Worm (Caenorhabditis elegans) whole organism, early embryonic: ENCODE measurements around the gene nas-7.

Experiments
- aly-1 ChIP-seq: sonication (generic microtip); optimal IDR thresholded peaks from 2 replicates; lab custom pipeline; 2016; ENCODE audit warnings: missing genetic modification characterization, missing compliant biosample characterization
- ama-1 ChIP-seq: fragments of 150-350 bp; optimal IDR thresholded peaks from 2 replicates; lab custom pipeline; 2014
- ceh-13 ChIP-seq: fragments of 200-800 bp; sonication (Bioruptor generic); optimal IDR thresholded peaks from 2 replicates; lab custom pipeline; 2018; ENCODE audit warnings: mild to moderate bottlenecking, missing genetic modification characterization, missing compliant biosample characterization
- ceh-36 ChIP-seq: sonication (generic microtip); optimal IDR thresholded peaks from 2 replicates; lab custom pipeline; 2016; ENCODE audit warnings: missing genetic modification characterization, inconsistent platforms, missing compliant biosample characterization
- ets-7 ChIP-seq: sonication (generic microtip); optimal IDR thresholded peaks from 2 replicates; lab custom pipeline; 2016; ENCODE audit warnings: missing genotype, missing genetic modification characterization, missing compliant biosample characterization
- flt-1 ChIP-seq: fragments of 200-800 bp; sonication (Bioruptor generic); IDR thresholded peaks from 2 replicates; pipeline ENCODE4 v1.3.6; 2022; ENCODE audit warnings: missing genetic modification characterization, missing compliant biosample characterization
- hmbx-1 ChIP-seq: sonication (generic microtip); optimal IDR thresholded peaks from 2 replicates; lab custom pipeline; 2016; ENCODE audit warnings: mild to moderate bottlenecking, missing genetic modification characterization, missing compliant biosample characterization
- hmg-4 ChIP-seq: fragments of 200-800 bp; sonication (Bioruptor generic); optimal IDR thresholded peaks from 2 replicates; lab custom pipeline; 2018; ENCODE audit warnings: mild to moderate bottlenecking, missing genetic modification characterization, missing compliant biosample characterization

DNA sequence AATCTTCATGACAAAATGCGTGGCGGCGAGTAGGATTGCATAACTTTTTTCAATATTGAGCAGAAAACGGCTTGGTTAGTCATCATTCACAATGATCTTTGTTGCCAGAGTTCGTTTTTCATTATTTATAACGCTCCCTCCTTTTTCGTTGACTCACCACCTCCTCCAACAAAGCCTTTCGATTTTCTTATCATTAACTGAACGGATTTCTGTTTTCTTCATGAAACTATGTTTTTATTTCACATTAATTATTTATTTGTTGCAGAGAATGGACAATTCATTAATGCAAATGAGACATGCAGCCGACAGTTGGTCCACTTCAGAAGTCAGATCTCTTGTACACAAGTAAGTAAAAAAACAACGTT, 7.9 kb downstream of the nas-7 start, which contains the start of gene bath-44:
- TF ChIP-seq ama-1 (lab: Kevin White, UChicago) (no peak), aly-1 (tag; lab: Kevin White, UChicago) (no peak), hmbx-1 (tag; lab: Kevin White, UChicago) (no peak), hmg-4 (GFP tag; lab: Kevin White, UChicago) (no peak), ets-7 (no peak), flt-1 (GFP tag; lab: Robert Waterston, UW) (no peak), ceh-36 (tag; lab: Kevin White, UChicago) (no peak), ceh-13 (no peak)
